Worm (Caenorhabditis elegans) whole organism, young adult: ENCODE measurements around the gene nrde-3.

Experiments
- B0035.1 ChIP-seq: sonication (generic microtip); optimal IDR thresholded peaks from 2 replicates; lab custom pipeline; 2016; ENCODE audit warnings: missing genetic modification characterization, mild to moderate bottlenecking, missing compliant biosample characterization, missing genotype, missing genetic modification reagents
- F22D6.2 ChIP-seq: sonication (generic microtip); optimal IDR thresholded peaks from 2 replicates; lab custom pipeline; 2016; ENCODE audit warnings: mild to moderate bottlenecking, missing genetic modification characterization, missing compliant biosample characterization
- F57A8.1 ChIP-seq: fragments of 200-800 bp; sonication (Bioruptor generic); optimal IDR thresholded peaks from 2 replicates; lab custom pipeline; 2018; ENCODE audit warnings: mild to moderate bottlenecking, missing genetic modification characterization, moderate library complexity, missing compliant biosample characterization
- K12H6.12 ChIP-seq: fragments of 200-800 bp; sonication (Bioruptor generic); optimal IDR thresholded peaks from 2 replicates; lab custom pipeline; 2018; ENCODE audit warnings: mild to moderate bottlenecking, missing genetic modification characterization, missing compliant biosample characterization
- Y67H2A.10 ChIP-seq: fragments of 200-800 bp; sonication (Bioruptor generic); conservative IDR thresholded peaks from 2 replicates; pipeline ENCODE4 v1.3.6; 2022; ENCODE audit warnings: missing genetic modification reagents, missing genetic modification characterization, missing compliant biosample characterization
- Y95B8A.8 ChIP-seq: fragments of 200-800 bp; sonication (Bioruptor generic); IDR thresholded peaks from 2 replicates; pipeline ENCODE4 v1.3.6; 2022; ENCODE audit warnings: missing genetic modification reagents, missing genetic modification characterization, missing compliant biosample characterization
- akir-1 ChIP-seq: fragments of 200-800 bp; sonication (Bioruptor generic); optimal IDR thresholded peaks from 2 replicates; lab custom pipeline; 2018; ENCODE audit warnings: mild to moderate bottlenecking, missing genetic modification characterization, moderate library complexity, missing compliant biosample characterization
- aptf-2 ChIP-seq: fragments of 200-800 bp; sonication (Bioruptor generic); conservative IDR thresholded peaks from 2 replicates; pipeline ENCODE4 v1.3.6; 2022; ENCODE audit warnings: missing genetic modification reagents, missing genetic modification characterization, missing compliant biosample characterization
- attf-5 ChIP-seq: fragments of 200-800 bp; sonication (Bioruptor generic); optimal IDR thresholded peaks from 2 replicates; lab custom pipeline; 2018; ENCODE audit warnings: mild to moderate bottlenecking, missing genetic modification characterization, missing compliant biosample characterization
- attf-6 ChIP-seq: fragments of 200-800 bp; sonication (Bioruptor generic); IDR thresholded peaks from 2 replicates; pipeline ENCODE4 v1.3.6; 2022; ENCODE audit warnings: missing genetic modification reagents, missing genetic modification characterization, missing compliant biosample characterization
- ceh-27 ChIP-seq: fragments of 200-800 bp; sonication (Bioruptor generic); optimal IDR thresholded peaks from 2 replicates; lab custom pipeline; 2018; ENCODE audit warnings: mild to moderate bottlenecking, missing genetic modification characterization, moderate library complexity, missing compliant biosample characterization
- ceh-58 ChIP-seq: fragments of 200-800 bp; sonication (Bioruptor generic); IDR thresholded peaks from 2 replicates; pipeline ENCODE4 v1.3.6; 2022; ENCODE audit warnings: missing genetic modification characterization, missing compliant biosample characterization
- ceh-79 ChIP-seq: sonication (generic microtip); optimal IDR thresholded peaks from 2 replicates; lab custom pipeline; 2017; ENCODE audit warnings: mild to moderate bottlenecking, missing genetic modification characterization, missing compliant biosample characterization
- chd-7 ChIP-seq: sonication (generic microtip); optimal IDR thresholded peaks from 2 replicates; lab custom pipeline; 2016; ENCODE audit warnings: mild to moderate bottlenecking, missing genetic modification characterization, moderate library complexity, missing compliant biosample characterization
- dox-1 ChIP-seq: fragments of 200-800 bp; sonication (Bioruptor generic); IDR thresholded peaks from 2 replicates; pipeline ENCODE4 v1.3.6; 2022; ENCODE audit warnings: missing genetic modification reagents, missing genetic modification characterization, missing compliant biosample characterization
- dpff-1 ChIP-seq: sonication (generic microtip); optimal IDR thresholded peaks from 2 replicates; lab custom pipeline; 2017; ENCODE audit warnings: mild to moderate bottlenecking, missing genetic modification characterization, missing compliant biosample characterization
- ekl-4 ChIP-seq: fragments of 200-800 bp; sonication (Bioruptor generic); IDR thresholded peaks from 2 replicates; pipeline ENCODE4 v1.3.6; 2022; ENCODE audit warnings: missing genetic modification reagents, missing genetic modification characterization, missing compliant biosample characterization
- ets-4 ChIP-seq: fragments of 200-800 bp; sonication (Bioruptor generic); optimal IDR thresholded peaks from 2 replicates; lab custom pipeline; 2018; ENCODE audit warnings: mild to moderate bottlenecking, missing genetic modification characterization, missing compliant biosample characterization
- hmg-1.2 ChIP-seq: fragments of 200-800 bp; sonication (Bioruptor generic); IDR thresholded peaks from 2 replicates; pipeline ENCODE4 v1.3.6; 2022; ENCODE audit warnings: missing genetic modification reagents, missing genetic modification characterization, missing compliant biosample characterization
- hsf-1 ChIP-seq: fragments of 200-800 bp; sonication (Bioruptor generic); IDR thresholded peaks from 2 replicates; pipeline ENCODE4 v1.3.6; 2022; ENCODE audit warnings: missing genetic modification reagents, missing genetic modification characterization, missing compliant biosample characterization
- let-526 ChIP-seq: fragments of 200-800 bp; sonication (Bioruptor generic); IDR thresholded peaks from 2 replicates; pipeline ENCODE4 v1.3.6; 2022; ENCODE audit warnings: missing genetic modification reagents, missing genetic modification characterization, missing compliant biosample characterization
- let-607 ChIP-seq, 2 experiments: fragments of 200-800 bp in 1 of 2; sonication (Bioruptor generic) in 1 of 2; sonication (generic microtip) in 1 of 2; optimal IDR thresholded peaks; 2 replicates each; lab custom pipeline; 2016 to 2018; ENCODE audit warnings: mild to moderate bottlenecking in 2 of 2, missing compliant biosample characterization in 2 of 2, missing genetic modification characterization in 2 of 2, moderate library complexity in 2 of 2, missing genotype in 1 of 2
- lin-40 ChIP-seq: sonication (generic microtip); optimal IDR thresholded peaks from 2 replicates; lab custom pipeline; 2016; ENCODE audit warnings: missing genetic modification characterization, mild to moderate bottlenecking, missing compliant biosample characterization, missing genotype, missing genetic modification reagents
- lin-54 ChIP-seq: fragments of 200-800 bp; sonication (Bioruptor generic); optimal IDR thresholded peaks from 2 replicates; lab custom pipeline; 2018; ENCODE audit warnings: mild to moderate bottlenecking, missing genetic modification characterization, missing compliant biosample characterization
- lir-1 ChIP-seq: fragments of 200-800 bp; sonication (Bioruptor generic); conservative IDR thresholded peaks from 2 replicates; pipeline ENCODE4 v1.3.6; 2022; ENCODE audit warnings: missing genetic modification reagents, missing genetic modification characterization, missing compliant biosample characterization
- madf-3 ChIP-seq: fragments of 200-800 bp; sonication (Bioruptor generic); IDR thresholded peaks from 2 replicates; pipeline ENCODE4 v1.3.6; 2022; ENCODE audit warnings: missing genetic modification reagents, missing genetic modification characterization, missing compliant biosample characterization
- mcd-1 ChIP-seq: fragments of 200-800 bp; sonication (Bioruptor generic); IDR thresholded peaks from 2 replicates; pipeline ENCODE4 v1.3.6; 2022; ENCODE audit warnings: missing genetic modification reagents, missing genetic modification characterization, missing compliant biosample characterization
- mel-28 ChIP-seq: sonication (generic microtip); optimal IDR thresholded peaks from 2 replicates; lab custom pipeline; 2016; ENCODE audit warnings: borderline replicate concordance, mild to moderate bottlenecking, missing genetic modification characterization, missing compliant biosample characterization
- mes-4 ChIP-seq: sonication (generic microtip); optimal IDR thresholded peaks from 2 replicates; lab custom pipeline; 2016; ENCODE audit warnings: missing genotype, missing genetic modification characterization, missing compliant biosample characterization
- nhr-179 ChIP-seq: sonication (generic microtip); optimal IDR thresholded peaks from 2 replicates; lab custom pipeline; 2016; ENCODE audit warnings: mild to moderate bottlenecking, missing genetic modification characterization, missing compliant biosample characterization
- nhr-80 ChIP-seq: sonication (generic microtip); optimal IDR thresholded peaks from 2 replicates; lab custom pipeline; 2016; ENCODE audit warnings: missing genetic modification characterization, missing compliant biosample characterization
- nhr-90 ChIP-seq: sonication (generic microtip); optimal IDR thresholded peaks from 2 replicates; lab custom pipeline; 2016; ENCODE audit warnings: missing genotype, mild to moderate bottlenecking, missing genetic modification characterization, missing compliant biosample characterization
- rpc-1 ChIP-seq, 2 experiments: fragments of 150-350 bp in 1 of 2; sonication (generic microtip) in 1 of 2; optimal IDR thresholded peaks; 2 replicates each; lab custom pipeline; 2014 to 2018; ENCODE audit warnings: missing biosample characterization in 1 of 2, missing genetic modification characterization in 1 of 2, missing genetic modification reagents in 1 of 2, missing genotype in 1 of 2
- sea-2 ChIP-seq: fragments of 200-800 bp; sonication (Bioruptor generic); IDR thresholded peaks from 2 replicates; pipeline ENCODE4 v1.3.6; 2022; ENCODE audit warnings: missing genetic modification characterization, missing compliant biosample characterization
- snpc-3.4 ChIP-seq: sonication (generic microtip); optimal IDR thresholded peaks from 2 replicates; lab custom pipeline; 2017; ENCODE audit warnings: missing genetic modification characterization, mild to moderate bottlenecking, missing compliant biosample characterization, antibody characterized with exemption, moderate library complexity, missing genotype, missing genetic modification reagents
- tbp1 ChIP-seq: fragments of 200-800 bp; sonication (Bioruptor generic); optimal IDR thresholded peaks from 2 replicates; lab custom pipeline; 2018; ENCODE audit warnings: mild to moderate bottlenecking, missing genetic modification characterization, missing compliant biosample characterization
- unc-130 ChIP-seq: sonication (generic microtip); optimal IDR thresholded peaks from 2 replicates; lab custom pipeline; 2016; ENCODE audit warnings: missing genetic modification reagents, missing genetic modification characterization, missing compliant biosample characterization
- ztf-22 ChIP-seq: fragments of 200-800 bp; sonication (Bioruptor generic); optimal IDR thresholded peaks from 2 replicates; lab custom pipeline; 2018; ENCODE audit warnings: mild to moderate bottlenecking, missing genetic modification characterization, moderate library complexity, missing compliant biosample characterization

nrde-3 gene

ce11 chrX:380505-380904 lies 8.5 kb downstream of the nrde-3 start, which contains the start of gene R04A9.3:
TSS of gene R04A9.3 (minus strand) at chrX:380605.
- TF ChIP-seq lir-1 (GFP tag; lab: Robert Waterston, UW), result no peak
- TF ChIP-seq rpc-1 (optimal IDR thresholded peaks at IDR 0.05; lab: Kevin White, UChicago), result no peak
- no peak for TF ChIP-seq rpc-1 (tag; optimal IDR thresholded peaks at IDR 0.05; lab: Kevin White, UChicago)
- TF ChIP-seq B0035.1, result no peak
- no peak for TF ChIP-seq attf-6
- no peak for TF ChIP-seq ceh-58 (GFP tag; lab: Robert Waterston, UW)
- no peak for TF ChIP-seq snpc-3.4 (tag; lab: Kevin White, UChicago)
- TF ChIP-seq hmg-1.2, result no peak
- no peak for TF ChIP-seq lin-54 (GFP tag; lab: Kevin White, UChicago)
- no peak for TF ChIP-seq Y67H2A.10 (GFP tag; lab: Robert Waterston, UW)
- no peak for TF ChIP-seq nhr-179
- no peak for TF ChIP-seq K12H6.12 (tag; lab: Kevin White, UChicago)
- TF ChIP-seq ztf-22 (GFP tag; lab: Kevin White, UChicago), result no peak
- no peak for TF ChIP-seq nhr-90
- no peak for TF ChIP-seq mes-4 (tag; lab: Kevin White, UChicago)
- TF ChIP-seq, all 124 proteins: peak for 0

ce11 chrX:381029-381428 lies 9.0 kb downstream of the nrde-3 start:
- TF ChIP-seq tbp1 (GFP tag; lab: Kevin White, UChicago) (no peak), aptf-2 (no peak), nhr-80 (tag; lab: Kevin White, UChicago) (peak; percentile 16), attf-5 (GFP tag; lab: Kevin White, UChicago) (peak; percentile 45), ceh-27 (GFP tag; lab: Kevin White, UChicago) (no peak), F22D6.2 (tag; lab: Kevin White, UChicago) (no peak), akir-1 (GFP tag; lab: Kevin White, UChicago) (no peak), ceh-79 (tag; lab: Kevin White, UChicago) (no peak), let-607 (tag; optimal IDR thresholded peaks at IDR 0.05; lab: Kevin White, UChicago) (peak; percentile 57 to 62), hmg-1.2 (peak; percentile 53; the same call in 1 of the 2 replicates), hsf-1 (GFP tag; lab: Robert Waterston, UW) (no peak), lin-40 (tag; lab: Kevin White, UChicago) (peak; percentile 26), lir-1 (GFP tag; lab: Robert Waterston, UW) (no peak), mcd-1 (GFP tag; lab: Robert Waterston, UW) (0 out of 2 replicates have a peak, but pooled peaks have one; percentile 7), F57A8.1 (no peak), dox-1 (0 out of 2 replicates have a peak, but pooled peaks have one; percentile 22), let-526 (GFP tag; lab: Robert Waterston, UW) (no peak), dpff-1 (tag; lab: Kevin White, UChicago) (no peak), chd-7 (tag; lab: Kevin White, UChicago) (no peak), ekl-4 (no peak), attf-6 (no peak), sea-2 (GFP tag; lab: Robert Waterston, UW) (no peak), Y95B8A.8 (GFP tag; lab: Robert Waterston, UW) (no peak), mel-28 (tag; lab: Kevin White, UChicago) (no peak), unc-130 (GFP tag; lab: Kevin White, UChicago) (no peak), madf-3 (GFP tag; lab: Robert Waterston, UW) (no peak), ets-4 (GFP tag; lab: Kevin White, UChicago) (no peak)
